8 worm cellular contexts compared by ENCODE assay signal in the genomic region with DNA sequence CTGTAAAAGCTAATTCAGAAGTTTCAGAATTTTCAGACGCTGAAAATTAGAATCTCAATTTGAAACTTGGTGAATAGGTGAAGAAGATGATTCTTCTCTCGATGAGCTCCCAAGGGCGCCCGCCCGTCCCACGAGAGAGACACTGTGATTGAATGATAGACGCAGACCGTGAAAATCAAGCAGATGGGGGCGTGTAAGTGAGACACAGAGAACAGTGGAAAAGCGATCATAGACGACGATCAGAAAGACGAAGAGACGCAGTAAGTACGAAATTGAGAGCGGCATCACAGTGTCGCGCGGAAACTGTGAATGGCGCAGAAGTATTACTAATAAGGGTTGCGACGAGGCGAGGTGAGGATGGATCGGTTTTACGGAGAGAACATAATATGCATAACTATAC.
TF ChIP-seq lines count a peak whose summit lies in the region.

No protein-coding gene starts in this region.

TF ChIP-seq in whole organism, L1 larva, 84 proteins besides CTCF, POLR2A, EP300 and RAD21 (continues in another document):
- TF ChIP-seq C34B4.2 (tag; optimal IDR thresholded peaks at IDR 0.05; lab: Kevin White, UChicago) (no peak), lin-14 (GFP tag; optimal IDR thresholded peaks at IDR 0.05; lab: Kevin White, UChicago) (peak; percentile 40), blmp-1 (tag; optimal IDR thresholded peaks at IDR 0.05; lab: Kevin White, UChicago) (peak; percentile 74), unc-130 (tag; optimal IDR thresholded peaks at IDR 0.05; lab: Kevin White, UChicago) (peak; percentile 8), mef-2 (tag; optimal IDR thresholded peaks at IDR 0.05; lab: Kevin White, UChicago) (no peak), fos-1 (tag; optimal IDR thresholded peaks at IDR 0.05; lab: Kevin White, UChicago) (no peak), swsn-7 (tag; optimal IDR thresholded peaks at IDR 0.05; lab: Kevin White, UChicago) (peak; percentile 2), efl-1 (optimal IDR thresholded peaks at IDR 0.05; lab: Kevin White, UChicago) (peak; percentile 23 to 36), efl-1 (GFP tag; optimal IDR thresholded peaks at IDR 0.05 in 1 of 2; lab: Kevin White, UChicago) (peak in 1 of 2 experiments; percentile 92), rnt-1 (tag; optimal IDR thresholded peaks at IDR 0.05; lab: Kevin White, UChicago) (peak; percentile 42), isw-1 (GFP tag; IDR thresholded peaks at IDR 0.05; lab: Robert Waterston, UW) (no peak)

TF ChIP-seq in whole organism, L2 larva, 48 proteins besides CTCF, POLR2A, EP300 and RAD21 (continues in another document):
- TF ChIP-seq sem-4 (tag; optimal IDR thresholded peaks at IDR 0.05; lab: Kevin White, UChicago) (no peak), nhr-25 (tag; optimal IDR thresholded peaks at IDR 0.05; lab: Kevin White, UChicago) (no peak), aly-2 (tag; optimal IDR thresholded peaks at IDR 0.05; lab: Kevin White, UChicago) (no peak), unc-55 (GFP tag; optimal IDR thresholded peaks at IDR 0.05; lab: Kevin White, UChicago) (no peak), ZK546.5 (tag; optimal IDR thresholded peaks at IDR 0.05; lab: Kevin White, UChicago) (no peak), dmd-4 (tag; optimal IDR thresholded peaks at IDR 0.05; lab: Kevin White, UChicago) (no peak), peb-1 (tag; optimal IDR thresholded peaks at IDR 0.05; lab: Kevin White, UChicago) (no peak), gmeb-1 (tag; optimal IDR thresholded peaks at IDR 0.05; lab: Kevin White, UChicago) (no peak), unc-62 (GFP tag; optimal IDR thresholded peaks at IDR 0.05; lab: Kevin White, UChicago) (no peak), fos-1 (tag; optimal IDR thresholded peaks at IDR 0.05; lab: Kevin White, UChicago) (peak; percentile 28), C34F6.9 (tag; optimal IDR thresholded peaks at IDR 0.05; lab: Kevin White, UChicago) (no peak), snpc-4 (tag; optimal IDR thresholded peaks at IDR 0.05; lab: Kevin White, UChicago) (no peak)

TF ChIP-seq in whole organism, L3 larva, 47 proteins besides CTCF, POLR2A, EP300 and RAD21 (continues in another document):
- no peak for TF ChIP-seq mml-1 (tag; optimal IDR thresholded peaks at IDR 0.05; lab: Kevin White, UChicago)
- TF ChIP-seq ama-1 (optimal IDR thresholded peaks at IDR 0.05; lab: Kevin White, UChicago) = no peak
- TF ChIP-seq nhr-237 (tag; optimal IDR thresholded peaks at IDR 0.05; lab: Kevin White, UChicago) = no peak
- TF ChIP-seq nhr-11 (tag; optimal IDR thresholded peaks at IDR 0.05; lab: Kevin White, UChicago) = no peak
- TF ChIP-seq nhr-23 (tag; optimal IDR thresholded peaks at IDR 0.05; lab: Kevin White, UChicago) = no peak
- no peak for TF ChIP-seq ceh-16 (tag; optimal IDR thresholded peaks at IDR 0.05; lab: Kevin White, UChicago)
- peak; percentile 43 for TF ChIP-seq pha-4 (tag; optimal IDR thresholded peaks at IDR 0.05; lab: Kevin White, UChicago)
- no peak for TF ChIP-seq fkh-10 (GFP tag; optimal IDR thresholded peaks at IDR 0.05; lab: Kevin White, UChicago)
- TF ChIP-seq eor-1 (tag; optimal IDR thresholded peaks at IDR 0.05; lab: Kevin White, UChicago) = no peak
- no peak for TF ChIP-seq egl-5 (tag; optimal IDR thresholded peaks at IDR 0.05; lab: Kevin White, UChicago)
- TF ChIP-seq nhr-25 (tag; optimal IDR thresholded peaks at IDR 0.05; lab: Kevin White, UChicago) = peak; percentile 35
- no peak for TF ChIP-seq ztf-11 (tag; optimal IDR thresholded peaks at IDR 0.05; lab: Kevin White, UChicago)

TF ChIP-seq in whole organism, L4 larva, 104 proteins besides CTCF, POLR2A, EP300 and RAD21 (continues in another document):
- peak; percentile 72 for TF ChIP-seq aha-1 (tag; lab: Kevin White, UChicago)
- TF ChIP-seq snpc-1.2 (GFP tag; IDR thresholded peaks at IDR 0.05; lab: Robert Waterston, UW) = no peak
- no peak for TF ChIP-seq dmd-8 (GFP tag; IDR thresholded peaks at IDR 0.05; lab: Robert Waterston, UW)
- TF ChIP-seq mxl-2 (GFP tag; conservative IDR thresholded peaks at IDR 0.05; lab: Robert Waterston, UW) = no peak
- TF ChIP-seq dve-1 (tag; optimal IDR thresholded peaks at IDR 0.05; lab: Kevin White, UChicago; ENCODE audit: insufficient read depth) = peak; percentile 29
- no peak for TF ChIP-seq ztf-7 (tag; optimal IDR thresholded peaks at IDR 0.05; lab: Kevin White, UChicago)
- TF ChIP-seq daf-16 (GFP tag; optimal IDR thresholded peaks at IDR 0.05; lab: Kevin White, UChicago) = no peak
- peak; percentile 22 for TF ChIP-seq daf-16 (tag; optimal IDR thresholded peaks at IDR 0.05; lab: Kevin White, UChicago)
- TF ChIP-seq hlh-30 (tag; optimal IDR thresholded peaks at IDR 0.05; lab: Kevin White, UChicago; ENCODE audit: insufficient read depth) = peak; percentile 43
- peak; percentile 11 for TF ChIP-seq nhr-28 (tag; optimal IDR thresholded peaks at IDR 0.05; lab: Kevin White, UChicago)
- TF ChIP-seq hmg-1.1 (GFP tag; IDR thresholded peaks at IDR 0.05; lab: Robert Waterston, UW) = 0 out of 2 replicates have a peak, but pooled peaks have one; percentile 22

TF ChIP-seq in whole organism, late embryonic, 69 proteins besides CTCF, POLR2A, EP300 and RAD21 (continues in another document):
- TF ChIP-seq K09A11.1 (tag; optimal IDR thresholded peaks at IDR 0.05; lab: Kevin White, UChicago; ENCODE audit: insufficient read depth) = no peak
- no peak for TF ChIP-seq Y22D7AL.16 (tag; optimal IDR thresholded peaks at IDR 0.05; lab: Kevin White, UChicago)
- TF ChIP-seq rnt-1 (tag; optimal IDR thresholded peaks at IDR 0.05; lab: Kevin White, UChicago) = peak; percentile 22
- no peak for TF ChIP-seq hlh-13 (GFP tag; optimal IDR thresholded peaks at IDR 0.05; lab: Kevin White, UChicago)
- no peak for TF ChIP-seq ceh-24 (tag; optimal IDR thresholded peaks at IDR 0.05; lab: Kevin White, UChicago)
- no peak for TF ChIP-seq unc-42 (tag; optimal IDR thresholded peaks at IDR 0.05; lab: Kevin White, UChicago)
- peak; percentile 50 for TF ChIP-seq ceh-34 (tag; optimal IDR thresholded peaks at IDR 0.05; lab: Kevin White, UChicago)
- TF ChIP-seq ceh-9 (tag; optimal IDR thresholded peaks at IDR 0.05; lab: Kevin White, UChicago) = no peak
- peak; percentile 39 for TF ChIP-seq C08G9.2 (tag; optimal IDR thresholded peaks at IDR 0.05; lab: Kevin White, UChicago)
- peak; percentile 24 for TF ChIP-seq ceh-31 (tag; optimal IDR thresholded peaks at IDR 0.05; lab: Kevin White, UChicago)
- no peak for TF ChIP-seq nhr-11 (tag; optimal IDR thresholded peaks at IDR 0.05; lab: Kevin White, UChicago)
- peak; percentile 44 for TF ChIP-seq tbx-2 (tag; optimal IDR thresholded peaks at IDR 0.05; lab: Kevin White, UChicago)

TF ChIP-seq in whole organism, midembryonic, 9 proteins besides CTCF, POLR2A, EP300 and RAD21:
- TF ChIP-seq cog-1 (tag; optimal IDR thresholded peaks at IDR 0.05; lab: Kevin White, UChicago) (peak; percentile 24), ref-1 (GFP tag; conservative IDR thresholded peaks at IDR 0.05; lab: Robert Waterston, UW) (no peak), med-1 (GFP tag; optimal IDR thresholded peaks at IDR 0.05; lab: Kevin White, UChicago; ENCODE audit: insufficient read depth) (no peak)

TF ChIP-seq in whole organism, mixed stage, embryonic, 35 proteins besides CTCF, POLR2A, EP300 and RAD21:
- no peak for TF ChIP-seq ceh-83 (GFP tag; optimal IDR thresholded peaks at IDR 0.05; lab: Kevin White, UChicago)
- TF ChIP-seq mep-1 (tag; optimal IDR thresholded peaks at IDR 0.05; lab: Kevin White, UChicago) = no peak
- no peak for TF ChIP-seq nhr-2 (tag; optimal IDR thresholded peaks at IDR 0.05; lab: Kevin White, UChicago)
- TF ChIP-seq zip-8 (tag; optimal IDR thresholded peaks at IDR 0.05; lab: Kevin White, UChicago) = no peak
- TF ChIP-seq ham-2 (GFP tag; optimal IDR thresholded peaks at IDR 0.05; lab: Kevin White, UChicago) = peak; percentile 44
- TF ChIP-seq pha-4 (tag; optimal IDR thresholded peaks at IDR 0.05; lab: Kevin White, UChicago) = peak; percentile 21

TF ChIP-seq in whole organism, young adult, 124 proteins besides CTCF, POLR2A, EP300 and RAD21:
- TF ChIP-seq tlf-1 (GFP tag; optimal IDR thresholded peaks at IDR 0.05; lab: Kevin White, UChicago) = no peak
- TF ChIP-seq lin-40 (tag; optimal IDR thresholded peaks at IDR 0.05; lab: Kevin White, UChicago) = no peak
- TF ChIP-seq ekl-4 (GFP tag; IDR thresholded peaks at IDR 0.05; lab: Robert Waterston, UW) = no peak
- peak; percentile 79; the same call in 1 of the 2 replicates for TF ChIP-seq hmg-1.2 (GFP tag; IDR thresholded peaks at IDR 0.05; lab: Robert Waterston, UW)
- TF ChIP-seq cebp-1 (GFP tag; IDR thresholded peaks at IDR 0.05; lab: Robert Waterston, UW) = no peak
- peak; percentile 21 for TF ChIP-seq cebp-1 (tag; optimal IDR thresholded peaks at IDR 0.05; lab: Kevin White, UChicago)
- TF ChIP-seq mcd-1 (GFP tag; IDR thresholded peaks at IDR 0.05; lab: Robert Waterston, UW) = peak; percentile 28; the same call in 1 of the 2 replicates
- TF ChIP-seq lin-26 (GFP tag; IDR thresholded peaks at IDR 0.05; lab: Robert Waterston, UW) = no peak
- no peak for TF ChIP-seq mel-28 (tag; optimal IDR thresholded peaks at IDR 0.05; lab: Kevin White, UChicago; ENCODE audit: borderline replicate concordance)
- TF ChIP-seq ztf-25 (GFP tag; IDR thresholded peaks at IDR 0.05; lab: Robert Waterston, UW) = 0 out of 2 replicates have a peak, but pooled peaks have one; percentile 53
- no peak for TF ChIP-seq F57C9.4 (tag; optimal IDR thresholded peaks at IDR 0.05; lab: Kevin White, UChicago)
- no peak for TF ChIP-seq nhr-179 (tag; optimal IDR thresholded peaks at IDR 0.05; lab: Kevin White, UChicago)
- TF ChIP-seq zfh-2 (GFP tag; conservative IDR thresholded peaks at IDR 0.05; lab: Robert Waterston, UW) = 0 out of 2 replicates have a peak, but pooled peaks have one; percentile 29
- 0 out of 2 replicates have a peak, but pooled peaks have one; percentile 7 for TF ChIP-seq madf-3 (GFP tag; IDR thresholded peaks at IDR 0.05; lab: Robert Waterston, UW)
